Worm (Caenorhabditis elegans) whole organism, L1 larva: ENCODE measurements around the gene ZC449.7.

Experiments used
- C04F5.9 ChIP-seq: sonication (generic microtip); optimal IDR thresholded peaks from 2 replicates; lab custom pipeline; 2016; ENCODE audit warnings: missing genetic modification characterization, missing compliant biosample characterization
- C16A3.4 ChIP-seq: fragments of 150-350 bp; optimal IDR thresholded peaks from 2 replicates; lab custom pipeline; 2014; ENCODE audit warnings: missing biosample characterization, missing genetic modification characterization
- Y116A8C.19 ChIP-seq: sonication (generic microtip); optimal IDR thresholded peaks from 2 replicates; lab custom pipeline; 2016; ENCODE audit warnings: missing compliant biosample characterization, missing genetic modification characterization, borderline replicate concordance
- aha-1 ChIP-seq: fragments of 150-350 bp; optimal IDR thresholded peaks from 2 replicates; lab custom pipeline; 2014; ENCODE audit warnings: missing biosample characterization, missing genetic modification characterization
- alr-1 ChIP-seq: fragments of 200-800 bp; sonication (Bioruptor generic); optimal IDR thresholded peaks from 2 replicates; lab custom pipeline; 2018; ENCODE audit warnings: borderline replicate concordance, mild to moderate bottlenecking, missing genetic modification characterization, missing compliant biosample characterization
- ama-1 ChIP-seq: fragments of 150-350 bp; optimal IDR thresholded peaks from 2 replicates; lab custom pipeline; 2014
- blmp-1 ChIP-seq: fragments of 150-350 bp; optimal IDR thresholded peaks from 2 replicates; lab custom pipeline; 2014; ENCODE audit warnings: missing biosample characterization, missing genetic modification characterization
- ces-1 ChIP-seq: fragments of 150-350 bp; optimal IDR thresholded peaks from 2 replicates; lab custom pipeline; 2014; ENCODE audit warnings: missing biosample characterization, missing genetic modification reagents, missing genetic modification characterization
- dpl-1 ChIP-seq, 3 experiments: fragments of 150-350 bp in 2 of 3; sonication (generic microtip) in 1 of 3; optimal IDR thresholded peaks; 2 replicates each; lab custom pipeline; 2014 to 2017; ENCODE audit warnings: missing biosample characterization in 3 of 3, missing genetic modification characterization in 3 of 3, missing genetic modification reagents in 3 of 3
- dsc-1 ChIP-seq: sonication (generic microtip); optimal IDR thresholded peaks from 2 replicates; lab custom pipeline; 2016; ENCODE audit warnings: mild to moderate bottlenecking, missing genetic modification characterization, missing compliant biosample characterization
- efl-1 ChIP-seq, 4 experiments: fragments of 150-350 bp; optimal IDR thresholded peaks in 3 of 4; peaks in 1 of 4; 1 replicate in 1 of 4; 2 replicates in 3 of 4; lab custom pipeline; 2014; ENCODE audit warnings: missing biosample characterization in 2 of 4, missing genetic modification characterization in 2 of 4, missing genetic modification reagents in 2 of 4
- egl-13 ChIP-seq: sonication (generic microtip); optimal IDR thresholded peaks from 2 replicates; lab custom pipeline; 2016; ENCODE audit warnings: missing genotype, missing genetic modification reagents, missing genetic modification characterization, missing compliant biosample characterization
- egl-27 ChIP-seq, 2 experiments: fragments of 150-350 bp in 1 of 2; sonication (generic microtip); optimal IDR thresholded peaks; 3 replicates each; lab custom pipeline; 2017 to 2018; ENCODE audit warnings: missing biosample characterization in 2 of 2, missing genetic modification characterization in 2 of 2, missing genetic modification reagents in 2 of 2
- elt-2 ChIP-seq: sonication (generic microtip); optimal IDR thresholded peaks from 2 replicates; lab custom pipeline; 2016; ENCODE audit warnings: missing genetic modification characterization, mild to moderate bottlenecking, inconsistent platforms, missing compliant biosample characterization, missing genetic modification reagents
- fkh-10 ChIP-seq: sonication (generic microtip); optimal IDR thresholded peaks from 2 replicates; lab custom pipeline; 2017; ENCODE audit warnings: missing biosample characterization, missing genetic modification reagents, missing genetic modification characterization
- fkh-4 ChIP-seq: sonication (generic microtip); optimal IDR thresholded peaks from 2 replicates; lab custom pipeline; 2016; ENCODE audit warnings: missing compliant biosample characterization, missing genetic modification characterization, borderline replicate concordance
- fkh-8 ChIP-seq: sonication (generic microtip); optimal IDR thresholded peaks from 2 replicates; lab custom pipeline; 2016; ENCODE audit warnings: mild to moderate bottlenecking, missing genetic modification characterization, missing compliant biosample characterization
- fos-1 ChIP-seq: fragments of 150-350 bp; optimal IDR thresholded peaks from 2 replicates; lab custom pipeline; 2014; ENCODE audit warnings: missing biosample characterization, missing genetic modification characterization
- grh-1 ChIP-seq: fragments of 200-800 bp; sonication (Bioruptor generic); IDR thresholded peaks from 2 replicates; pipeline ENCODE4 v1.3.6; 2022; ENCODE audit warnings: missing genetic modification reagents, missing genetic modification characterization, missing compliant biosample characterization
- hlh-4 ChIP-seq: sonication (generic microtip); optimal IDR thresholded peaks from 2 replicates; lab custom pipeline; 2016; ENCODE audit warnings: mild to moderate bottlenecking, missing genetic modification characterization, missing compliant biosample characterization
- isw-1 ChIP-seq: fragments of 200-800 bp; sonication (Bioruptor generic); IDR thresholded peaks from 2 replicates; pipeline ENCODE4 v1.3.6; 2022; ENCODE audit warnings: missing genetic modification characterization, missing compliant biosample characterization
- lin-15B ChIP-seq: fragments of 150-350 bp; sonication (generic microtip); optimal IDR thresholded peaks from 3 replicates; lab custom pipeline; 2014; ENCODE audit warnings: missing biosample characterization, missing genetic modification characterization
- lin-35 ChIP-seq, 2 experiments: fragments of 150-350 bp; optimal IDR thresholded peaks; 2 replicates each; lab custom pipeline; 2014; ENCODE audit warnings: missing biosample characterization in 2 of 2, missing genetic modification characterization in 2 of 2, missing genetic modification reagents in 2 of 2
- lir-3 ChIP-seq: sonication (generic microtip); optimal IDR thresholded peaks from 2 replicates; lab custom pipeline; 2016; ENCODE audit warnings: mild to moderate bottlenecking, missing genetic modification characterization, moderate library complexity, missing compliant biosample characterization; ENCODE audit not compliant: poor library complexity
- mab-9 ChIP-seq: fragments of 200-800 bp; sonication (Bioruptor generic); IDR thresholded peaks from 2 replicates; pipeline ENCODE4 v1.3.6; 2022; ENCODE audit warnings: missing genetic modification reagents, missing genetic modification characterization, missing compliant biosample characterization
- mdl-1 ChIP-seq, 2 experiments: fragments of 150-350 bp; optimal IDR thresholded peaks; 2 replicates each; lab custom pipeline; 2014 to 2017; ENCODE audit warnings: missing biosample characterization in 2 of 2, missing genetic modification characterization in 2 of 2, inconsistent platforms in 1 of 2
- nhr-19 ChIP-seq: fragments of 200-800 bp; sonication (Bioruptor generic); conservative IDR thresholded peaks from 2 replicates; pipeline ENCODE4 v1.3.6; 2022; ENCODE audit warnings: missing genetic modification characterization, missing compliant biosample characterization
- nhr-237 ChIP-seq: fragments of 150-350 bp; optimal IDR thresholded peaks from 2 replicates; lab custom pipeline; 2014; ENCODE audit warnings: missing biosample characterization, missing genetic modification characterization
- nhr-85 ChIP-seq: sonication (generic microtip); peaks from one replicate; lab custom pipeline; 2016; ENCODE audit warnings: missing genetic modification characterization, inconsistent platforms, missing compliant biosample characterization
- pag-3 ChIP-seq: sonication (generic microtip); optimal IDR thresholded peaks from 2 replicates; lab custom pipeline; 2017; ENCODE audit warnings: missing genetic modification characterization, mild to moderate bottlenecking, missing compliant biosample characterization, antibody characterized with exemption, borderline replicate concordance; ENCODE audit not compliant: insufficient read depth
- pqm-1 ChIP-seq: sonication (generic microtip); optimal IDR thresholded peaks from 3 replicates; lab custom pipeline; 2017; ENCODE audit warnings: missing biosample characterization, missing genetic modification characterization
- rnt-1 ChIP-seq: sonication (generic microtip); optimal IDR thresholded peaks from 2 replicates; lab custom pipeline; 2016; ENCODE audit warnings: mild to moderate bottlenecking, missing genetic modification characterization, moderate library complexity, missing compliant biosample characterization
- skn-1 ChIP-seq: fragments of 150-350 bp; optimal IDR thresholded peaks from 2 replicates; lab custom pipeline; 2014; ENCODE audit warnings: missing biosample characterization, missing genetic modification characterization
- snpc-4 ChIP-seq: fragments of 150-350 bp; optimal IDR thresholded peaks from 2 replicates; lab custom pipeline; 2014; ENCODE audit warnings: missing biosample characterization, missing genetic modification characterization
- snu-23 ChIP-seq: sonication (generic microtip); optimal IDR thresholded peaks from 2 replicates; lab custom pipeline; 2016; ENCODE audit warnings: missing genetic modification characterization, missing compliant biosample characterization
- sptf-1 ChIP-seq: fragments of 150-350 bp; optimal IDR thresholded peaks from 2 replicates; lab custom pipeline; 2014; ENCODE audit warnings: missing biosample characterization, missing genetic modification characterization
- swsn-7 ChIP-seq: sonication (generic microtip); optimal IDR thresholded peaks from 2 replicates; lab custom pipeline; 2016; ENCODE audit warnings: missing genetic modification characterization, missing compliant biosample characterization
- tbx-2 ChIP-seq: sonication (generic microtip); optimal IDR thresholded peaks from 2 replicates; lab custom pipeline; 2016; ENCODE audit warnings: missing genetic modification characterization, missing compliant biosample characterization
- tlp-1 ChIP-seq: fragments of 150-350 bp; optimal IDR thresholded peaks from 2 replicates; lab custom pipeline; 2014; ENCODE audit warnings: missing biosample characterization, missing genetic modification characterization
- unc-130 ChIP-seq: fragments of 150-350 bp; optimal IDR thresholded peaks from 2 replicates; lab custom pipeline; 2017; ENCODE audit warnings: missing biosample characterization, missing genetic modification characterization, inconsistent platforms
- unc-62 ChIP-seq: fragments of 150-350 bp; optimal IDR thresholded peaks from 2 replicates; lab custom pipeline; 2014; ENCODE audit warnings: missing biosample characterization, missing genetic modification reagents, missing genetic modification characterization
- vab-15 ChIP-seq: sonication (generic microtip); optimal IDR thresholded peaks from 2 replicates; lab custom pipeline; 2017; ENCODE audit warnings: missing genotype, mild to moderate bottlenecking, missing genetic modification characterization, missing compliant biosample characterization
- xbp-1 ChIP-seq: sonication (generic microtip); optimal IDR thresholded peaks from 2 replicates; lab custom pipeline; 2016; ENCODE audit warnings: missing genetic modification characterization, missing compliant biosample characterization
- zip-4 ChIP-seq: fragments of 200-800 bp; sonication (Bioruptor generic); optimal IDR thresholded peaks from 2 replicates; lab custom pipeline; 2018; ENCODE audit warnings: mild to moderate bottlenecking, missing genetic modification characterization, moderate library complexity, missing compliant biosample characterization
- ztf-11 ChIP-seq, 2 experiments: sonication (generic microtip); optimal IDR thresholded peaks; 2 replicates each; lab custom pipeline; 2016 to 2017; ENCODE audit warnings: missing genetic modification characterization in 2 of 2, missing biosample characterization in 1 of 2, missing compliant biosample characterization in 1 of 2
- ztf-4 ChIP-seq: fragments of 150-350 bp; optimal IDR thresholded peaks from 2 replicates; lab custom pipeline; 2014; ENCODE audit warnings: missing biosample characterization, missing genetic modification characterization

ZC449.7 gene

ce11 chrX:4974486-4974885 lies 39.4 kb upstream of the ZC449.7 start:
- TF ChIP-seq efl-1 (optimal IDR thresholded peaks at IDR 0.05; lab: Kevin White, UChicago) (no peak), efl-1 (GFP tag; optimal IDR thresholded peaks at IDR 0.05 in 1 of 2; lab: Kevin White, UChicago) (peak in 1 of 2 experiments; percentile 28), C16A3.4 (tag; lab: Kevin White, UChicago) (no peak), blmp-1 (tag; lab: Kevin White, UChicago) (peak; percentile 23), isw-1 (GFP tag; lab: Robert Waterston, UW) (no peak), alr-1 (tag; lab: Kevin White, UChicago) (no peak), pag-3 (no peak), lin-35 (GFP tag; optimal IDR thresholded peaks at IDR 0.05; lab: Kevin White, UChicago) (no peak), ces-1 (GFP tag; lab: Kevin White, UChicago) (no peak), zip-4 (no peak), Y116A8C.19 (tag; lab: Kevin White, UChicago) (no peak), rnt-1 (tag; lab: Kevin White, UChicago) (no peak)

- TF ChIP-seq vab-15 (no peak), nhr-237 (tag; lab: Kevin White, UChicago) (no peak), snu-23 (GFP tag; lab: Kevin White, UChicago) (no peak), grh-1 (GFP tag; lab: Robert Waterston, UW) (no peak), efl-1 (optimal IDR thresholded peaks at IDR 0.05; lab: Kevin White, UChicago) (no peak), efl-1 (GFP tag; optimal IDR thresholded peaks at IDR 0.05 in 1 of 2; lab: Kevin White, UChicago) (no peak), nhr-19 (GFP tag; lab: Robert Waterston, UW) (no peak), egl-27 (tag; optimal IDR thresholded peaks at IDR 0.05; lab: Kevin White, UChicago) (no peak), zip-4 (no peak), fos-1 (tag; lab: Kevin White, UChicago) (no peak), fkh-4 (tag; lab: Kevin White, UChicago) (no peak), swsn-7 (tag; lab: Kevin White, UChicago) (no peak), ztf-11 (tag; optimal IDR thresholded peaks at IDR 0.05; lab: Kevin White, UChicago) (no peak), snpc-4 (tag; lab: Kevin White, UChicago) (no peak), sptf-1 (tag; lab: Kevin White, UChicago) (no peak), isw-1 (GFP tag; lab: Robert Waterston, UW) (no peak), blmp-1 (tag; lab: Kevin White, UChicago) (no peak), aha-1 (tag; lab: Kevin White, UChicago) (no peak), elt-2 (tag; lab: Kevin White, UChicago) (no peak)
- TF ChIP-seq, all 84 proteins: peak for 0
These were observed 37.3 kb upstream of the ZC449.7 start, which contains the start of gene lfi-1 for ce11 chrX:4976530-4976929. TSS of gene lfi-1 (plus strand) at chrX:4976830.

- TF ChIP-seq swsn-7 (tag; lab: Kevin White, UChicago) (no peak), dpl-1 (GFP tag; optimal IDR thresholded peaks at IDR 0.05; lab: Kevin White, UChicago) (no peak), mab-9 (no peak), lir-3 (no peak), egl-27 (tag; optimal IDR thresholded peaks at IDR 0.05; lab: Kevin White, UChicago) (no peak), rnt-1 (tag; lab: Kevin White, UChicago) (no peak), lin-15B (tag; lab: Kevin White, UChicago) (no peak), unc-62 (GFP tag; lab: Kevin White, UChicago) (no peak)
These were observed 35.8 kb upstream of the ZC449.7 start for ce11 chrX:4978103-4978502.

ce11 chrX:4979060-4979459 lies 34.8 kb upstream of the ZC449.7 start:
- TF ChIP-seq hlh-4 (tag; lab: Kevin White, UChicago) (no peak), ama-1 (lab: Kevin White, UChicago) (no peak), fkh-8 (no peak), dsc-1 (tag; lab: Kevin White, UChicago) (no peak), lin-15B (tag; lab: Kevin White, UChicago) (no peak), tlp-1 (tag; lab: Kevin White, UChicago) (no peak), egl-13 (tag; lab: Kevin White, UChicago) (no peak), skn-1 (tag; lab: Kevin White, UChicago) (no peak), egl-27 (tag; optimal IDR thresholded peaks at IDR 0.05; lab: Kevin White, UChicago) (no peak), nhr-85 (tag; lab: Kevin White, UChicago) (no peak), unc-130 (no peak), ztf-4 (no peak), xbp-1 (tag; lab: Kevin White, UChicago) (no peak), Y116A8C.19 (tag; lab: Kevin White, UChicago) (no peak), tbx-2 (tag; lab: Kevin White, UChicago) (no peak), nhr-19 (GFP tag; lab: Robert Waterston, UW) (no peak), mdl-1 (tag; optimal IDR thresholded peaks at IDR 0.05; lab: Kevin White, UChicago) (no peak), pqm-1 (tag; lab: Kevin White, UChicago) (no peak), C04F5.9 (tag; lab: Kevin White, UChicago) (no peak), fkh-10 (GFP tag; lab: Kevin White, UChicago) (no peak)
